Fruit fly (Drosophila melanogaster) whole organism, pupa: ENCODE measurements around the gene CG4820.

ENCODE experiments used
- CG10348 ChIP-seq: fragments of 200-800 bp; sonication (Bioruptor generic); IDR thresholded peaks from 2 replicates; pipeline ENCODE4 v1.3.6; 2022; ENCODE audit warnings: missing biosample characterization, missing genetic modification characterization
- CG12605 ChIP-seq: fragments of 200-800 bp; sonication (Bioruptor generic); IDR thresholded peaks from 2 replicates; pipeline ENCODE4 v1.3.6; 2022; ENCODE audit warnings: missing biosample characterization, missing genetic modification characterization
- CG13204 ChIP-seq: fragments of 200-800 bp; sonication (Bioruptor generic); optimal IDR thresholded peaks from 2 replicates; lab custom pipeline; 2018; ENCODE audit warnings: missing biosample characterization, mild to moderate bottlenecking, missing genetic modification characterization, moderate library complexity
- CG14655 ChIP-seq: fragments of 200-800 bp; sonication (Bioruptor generic); optimal IDR thresholded peaks from 3 replicates; lab custom pipeline; 2017; ENCODE audit warnings: mild to moderate bottlenecking, missing biosample characterization, missing genetic modification reagents, missing genetic modification characterization
- CG15710 ChIP-seq: fragments of 200-800 bp; sonication (Bioruptor generic); optimal IDR thresholded peaks from 2 replicates; lab custom pipeline; 2018; ENCODE audit warnings: missing biosample characterization, mild to moderate bottlenecking, missing genetic modification characterization, moderate library complexity
- CG17806 ChIP-seq: fragments of 200-800 bp; sonication (Bioruptor generic); optimal IDR thresholded peaks from 2 replicates; lab custom pipeline; 2018; ENCODE audit warnings: missing biosample characterization, mild to moderate bottlenecking, missing genetic modification characterization, moderate library complexity
- CG32121 ChIP-seq: fragments of 200-800 bp; sonication (Bioruptor generic); IDR thresholded peaks from 2 replicates; pipeline ENCODE4 v1.3.6; 2022; ENCODE audit warnings: missing biosample characterization, missing genetic modification characterization
- CG34367 ChIP-seq: fragments of 200-800 bp; sonication (Bioruptor generic); optimal IDR thresholded peaks from 2 replicates; lab custom pipeline; 2018; ENCODE audit warnings: missing biosample characterization, mild to moderate bottlenecking, missing genetic modification characterization
- CG4496 ChIP-seq: fragments of 200-800 bp; sonication (Bioruptor generic); IDR thresholded peaks from 3 replicates; pipeline ENCODE4 v1.3.6; 2022; ENCODE audit warnings: missing biosample characterization, missing genetic modification characterization
- CG8159 ChIP-seq: fragments of 200-800 bp; sonication (Bioruptor generic); optimal IDR thresholded peaks from 3 replicates; lab custom pipeline; 2018; ENCODE audit warnings: missing biosample characterization, mild to moderate bottlenecking, missing genetic modification characterization, moderate library complexity
- CG8301 ChIP-seq: fragments of 200-800 bp; sonication (Bioruptor generic); optimal IDR thresholded peaks from 2 replicates; lab custom pipeline; 2018; ENCODE audit warnings: missing biosample characterization, mild to moderate bottlenecking, missing genetic modification characterization
- D1 ChIP-seq: fragments of 200-800 bp; sonication (Bioruptor generic); optimal IDR thresholded peaks from 2 replicates; lab custom pipeline; 2018; ENCODE audit warnings: missing biosample characterization, mild to moderate bottlenecking, missing genetic modification characterization, moderate library complexity
- EcR ChIP-seq: fragments of 200-800 bp; sonication (Bioruptor generic); optimal IDR thresholded peaks from 3 replicates; lab custom pipeline; 2019; ENCODE audit warnings: missing biosample characterization, missing genetic modification characterization, mild to moderate bottlenecking, moderate library complexity, missing genetic modification reagents
- Ets98B ChIP-seq: fragments of 200-800 bp; sonication (Bioruptor generic); IDR thresholded peaks from 2 replicates; pipeline ENCODE4 v1.3.6; 2022; ENCODE audit warnings: missing biosample characterization, missing genetic modification characterization
- Pif1A ChIP-seq: fragments of 200-800 bp; sonication (Bioruptor generic); optimal IDR thresholded peaks from 3 replicates; lab custom pipeline; 2016; ENCODE audit warnings: missing biosample characterization, missing genetic modification characterization
- Pif1B ChIP-seq: fragments of 200-800 bp; sonication (Bioruptor generic); optimal IDR thresholded peaks from 3 replicates; lab custom pipeline; 2016; ENCODE audit warnings: missing biosample characterization, missing genetic modification characterization
- Snoo ChIP-seq: fragments of 200-800 bp; sonication (Bioruptor generic); optimal IDR thresholded peaks from 3 replicates; lab custom pipeline; 2017; ENCODE audit warnings: missing biosample characterization, mild to moderate bottlenecking, missing genetic modification characterization, inconsistent platforms
- gl ChIP-seq: fragments of 200-800 bp; sonication (Bioruptor generic); optimal IDR thresholded peaks from 2 replicates; lab custom pipeline; 2018; ENCODE audit warnings: missing biosample characterization, mild to moderate bottlenecking, missing genetic modification characterization
- rn ChIP-seq: fragments of 200-800 bp; sonication (Bioruptor generic); IDR thresholded peaks from 2 replicates; pipeline ENCODE4 v1.3.6; 2022; ENCODE audit warnings: missing biosample characterization, missing genetic modification characterization

Gene CG4820

DNA sequence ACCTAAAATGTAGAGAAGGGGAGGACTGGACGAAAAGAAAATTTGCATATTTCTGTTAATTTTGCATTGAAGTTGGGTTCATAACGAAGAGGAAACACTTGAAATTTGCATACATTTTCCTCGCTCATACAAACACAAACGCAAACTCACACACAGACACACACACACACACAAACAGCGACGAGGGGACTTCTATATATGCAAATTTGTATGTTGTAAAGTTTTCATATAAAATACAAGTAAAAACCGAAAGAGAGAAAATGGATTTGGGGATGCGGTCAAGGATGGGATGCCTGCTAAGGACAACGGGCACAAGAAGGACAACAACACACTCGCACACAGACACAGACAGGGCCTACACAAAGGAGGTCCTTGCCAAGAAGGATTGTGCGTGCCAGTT, 41.2 kb downstream of the CG4820 start:
- TF ChIP-seq CG14655 (GFP tag; lab: Kevin White, UChicago) (no peak), rn (no peak), CG34367 (tag; lab: Kevin White, UChicago) (no peak), CG12605 (GFP tag; lab: Robert Waterston, UW) (no peak), CG15710 (tag; lab: Kevin White, UChicago) (no peak), EcR (GFP tag; lab: Kevin White, UChicago) (no peak), Snoo (tag; lab: Kevin White, UChicago) (no peak), Pif1A (GFP tag; lab: Kevin White, UChicago) (no peak), Pif1B (GFP tag; lab: Kevin White, UChicago) (no peak), CG8301 (tag; lab: Kevin White, UChicago) (no peak)
- TF ChIP-seq, all 21 proteins: peak for 0

DNA sequence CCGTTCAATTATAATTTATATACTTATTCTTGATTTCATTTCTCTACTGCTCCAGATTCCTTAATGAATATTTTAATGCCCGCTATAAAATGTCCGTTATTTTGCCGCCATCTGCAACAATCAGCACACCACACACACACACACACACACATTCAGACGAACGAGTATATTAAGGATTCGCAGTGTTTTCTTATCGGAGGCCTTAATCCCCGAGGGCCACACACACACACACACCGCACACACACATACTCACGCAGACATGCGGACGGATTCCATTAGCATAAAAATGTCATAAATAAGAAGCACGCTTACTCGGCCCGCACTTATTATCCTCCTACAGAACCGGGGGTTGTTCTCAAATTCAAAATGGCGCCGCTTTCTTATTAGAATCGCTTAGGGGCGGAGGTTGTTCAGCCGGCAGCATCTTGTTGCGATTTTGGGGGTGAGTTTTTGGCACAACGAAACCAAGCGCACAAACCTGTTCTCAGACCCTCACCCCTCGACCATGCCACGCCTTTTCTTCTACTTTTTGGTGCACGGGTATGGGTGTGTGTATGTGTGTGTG, 44.7 kb downstream of the CG4820 start:
- TF ChIP-seq Snoo (tag; lab: Kevin White, UChicago), result no peak

DNA sequence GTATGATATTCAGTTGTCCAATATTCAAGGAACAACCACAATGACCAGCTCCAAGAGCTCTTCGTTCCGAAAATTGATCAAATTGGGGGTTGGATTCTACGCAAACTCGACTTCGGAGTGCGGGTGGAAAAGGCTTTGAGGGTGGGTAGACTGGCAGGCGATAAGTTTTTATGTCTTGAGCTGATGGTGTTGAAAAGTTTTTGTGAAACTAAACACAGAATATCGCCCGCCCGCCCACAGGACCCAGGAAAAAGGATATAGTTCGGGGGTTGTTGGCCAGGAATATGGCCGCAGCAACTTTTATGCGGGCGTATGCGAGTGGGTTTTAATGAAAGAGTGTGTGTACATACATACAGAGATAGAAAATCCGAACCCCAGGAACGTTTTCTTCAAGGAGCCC, 47.2 kb downstream of the CG4820 start:
- no peak for TF ChIP-seq CG17806 (tag; lab: Kevin White, UChicago)
- no peak for TF ChIP-seq gl (tag; lab: Kevin White, UChicago)
- no peak for TF ChIP-seq D1 (tag; lab: Kevin White, UChicago)
- TF ChIP-seq EcR (GFP tag; lab: Kevin White, UChicago), result no peak
- no peak for TF ChIP-seq CG13204 (GFP tag; lab: Kevin White, UChicago)
- TF ChIP-seq Snoo (tag; lab: Kevin White, UChicago), result no peak
- TF ChIP-seq CG4496 (GFP tag; lab: Robert Waterston, UW), result no peak
- no peak for TF ChIP-seq Pif1A (GFP tag; lab: Kevin White, UChicago)
- no peak for TF ChIP-seq CG34367 (tag; lab: Kevin White, UChicago)
- TF ChIP-seq CG8159, result no peak
- no peak for TF ChIP-seq CG12605 (GFP tag; lab: Robert Waterston, UW)
- TF ChIP-seq CG10348, result no peak
- no peak for TF ChIP-seq Ets98B
- TF ChIP-seq CG14655 (GFP tag; lab: Kevin White, UChicago), result no peak
- TF ChIP-seq CG32121 (GFP tag; lab: Robert Waterston, UW), result no peak
- TF ChIP-seq, all 21 proteins: peak for 0
